Fruit fly (Drosophila melanogaster) whole organism, wandering third instar larva: Measurements from ENCODE around the gene Yif1.

Experiments used
- CrebA ChIP-seq: fragments of 200-800 bp; sonication (Bioruptor generic); optimal IDR thresholded peaks from 2 replicates; lab custom pipeline; 2016; ENCODE audit warnings: missing biosample characterization, mild to moderate bottlenecking, missing genetic modification characterization, borderline replicate concordance
- Dfd ChIP-seq: fragments of >200 bp; optimal IDR thresholded peaks from 2 replicates; lab custom pipeline; 2017; ENCODE audit warnings: missing biosample characterization, missing genetic modification characterization
- GATAd ChIP-seq: sonication (Bioruptor generic); optimal IDR thresholded peaks from 2 replicates; lab custom pipeline; 2016; ENCODE audit warnings: missing biosample characterization, missing genetic modification characterization
- HLH106 ChIP-seq: fragments of 200-800 bp; optimal IDR thresholded peaks from 3 replicates; lab custom pipeline; 2019; ENCODE audit warnings: missing biosample characterization, mild to moderate bottlenecking, missing genetic modification characterization, moderate library complexity
- Rel ChIP-seq, 2 experiments: fragments of 200-800 bp; sonication (Bioruptor generic) in 1 of 2; optimal IDR thresholded peaks; 2 replicates in 1 of 2; 3 replicates in 1 of 2; lab custom pipeline; 2016 to 2019; ENCODE audit warnings: mild to moderate bottlenecking in 2 of 2, missing biosample characterization in 2 of 2, missing genetic modification characterization in 2 of 2, moderate library complexity in 1 of 2
- br ChIP-seq: fragments of 200-800 bp; sonication (Bioruptor generic); optimal IDR thresholded peaks from 2 replicates; lab custom pipeline; 2016; ENCODE audit warnings: missing biosample characterization, missing genetic modification characterization
- dmrt93B ChIP-seq: fragments of 200-800 bp; sonication (Bioruptor generic); optimal IDR thresholded peaks from 2 replicates; lab custom pipeline; 2018; ENCODE audit warnings: missing biosample characterization, mild to moderate bottlenecking, missing genetic modification characterization
- dsf ChIP-seq: sonication (Bioruptor generic); optimal IDR thresholded peaks from 2 replicates; lab custom pipeline; 2016; ENCODE audit warnings: missing biosample characterization, missing genetic modification characterization, borderline replicate concordance
- h ChIP-seq: fragments of 200-800 bp; sonication (Bioruptor generic); optimal IDR thresholded peaks from 3 replicates; lab custom pipeline; 2016; ENCODE audit warnings: missing biosample characterization, mild to moderate bottlenecking, missing genetic modification characterization
- jim ChIP-seq: fragments of 175-275, 200-325 bp; sonication (Bioruptor generic); optimal IDR thresholded peaks from 2 replicates; lab custom pipeline; 2016; ENCODE audit warnings: missing biosample characterization, mild to moderate bottlenecking, missing genetic modification characterization
- psq ChIP-seq: fragments of 200-800 bp; sonication (Bioruptor generic); optimal IDR thresholded peaks from 3 replicates; lab custom pipeline; 2017; ENCODE audit warnings: missing biosample characterization, mild to moderate bottlenecking, missing genetic modification characterization, moderate library complexity

Gene Yif1

DNA sequence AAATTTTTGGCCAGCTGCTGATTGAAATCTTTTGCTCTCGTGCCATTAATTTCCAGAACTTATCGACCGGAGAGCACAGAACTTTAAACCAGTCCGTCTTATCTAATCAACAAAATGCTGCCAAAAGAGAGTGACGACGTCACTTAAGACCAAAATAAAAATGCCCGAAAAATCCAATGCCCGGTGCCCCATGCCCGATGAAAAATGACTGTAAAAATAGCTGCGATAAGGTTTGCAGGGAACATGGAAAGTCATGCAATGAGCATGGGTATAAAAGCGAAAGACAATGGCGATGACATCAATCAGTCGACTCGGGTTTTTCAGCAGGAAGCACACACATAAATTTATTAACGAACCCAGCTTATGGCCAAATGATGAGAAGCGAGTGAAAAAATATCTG lies 19.6 kb downstream of the Yif1 start, which contains the start of gene CG14247:
Gene CG14247, plus strand, starts transcription at position 301 of the 400 bp plus-strand sequence.
- TF ChIP-seq psq (GFP tag; lab: Kevin White, UChicago) = no peak
- no peak for TF ChIP-seq HLH106 (tag; lab: Kevin White, UChicago)
- no peak for TF ChIP-seq Rel (GFP tag; optimal IDR thresholded peaks at IDR 0.05; lab: Kevin White, UChicago)
- TF ChIP-seq Rel (tag; optimal IDR thresholded peaks at IDR 0.05; lab: Kevin White, UChicago) = no peak
- no peak for TF ChIP-seq GATAd (GFP tag; lab: Kevin White, UChicago)
- no peak for TF ChIP-seq dsf (GFP tag; lab: Kevin White, UChicago)
- no peak for TF ChIP-seq CrebA
- TF ChIP-seq br = no peak
- no peak for TF ChIP-seq h (GFP tag; lab: Kevin White, UChicago)
- no peak for TF ChIP-seq dmrt93B (GFP tag; lab: Kevin White, UChicago)
- no peak for TF ChIP-seq jim

DNA sequence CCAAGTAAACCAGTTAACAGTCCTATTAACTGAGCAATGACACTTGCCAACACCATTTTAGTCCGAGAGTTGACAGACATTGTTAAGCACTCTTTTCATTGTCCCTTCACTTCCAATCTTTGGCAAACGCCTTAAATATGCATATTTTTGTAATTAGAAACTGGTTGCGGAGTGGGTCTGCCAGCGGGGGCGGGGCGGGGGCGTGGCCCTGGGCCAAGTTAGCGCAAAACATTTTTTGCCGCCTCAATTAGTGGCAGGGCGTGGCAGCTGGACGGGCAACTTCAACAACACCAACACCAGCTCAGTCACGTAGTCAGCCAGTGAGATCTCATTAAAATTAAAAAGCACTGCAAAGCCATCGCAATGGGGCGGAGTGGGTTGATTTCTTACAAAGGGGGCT lies 44.0 kb downstream of the Yif1 start:
- TF ChIP-seq dmrt93B (GFP tag; lab: Kevin White, UChicago) (no peak), Dfd (GFP tag; lab: Kevin White, UChicago) (peak; percentile 97)
